Worm (Caenorhabditis elegans): ENCODE results near the gene nhr-136.
A peak's percentile ranks its signal among the peaks of the same experiment; 100 is the strongest.
"Not testable (repeated sequence)": the region's sequence is repeated elsewhere in the genome, so short reads cannot be mapped to it uniquely, and the experiment has no call there.

nhr-136 gene

ce11 chrV:12117567-12118053 lies 10.7 kb downstream of the nhr-136 start, which contains the start of gene C13C4.8:
Gene C13C4.8, plus strand, starts transcription at chrV:12118003.
- TF ChIP-seq dve-1 (tag; optimal IDR thresholded peaks at IDR 0.05; ENCODE audit: insufficient read depth) = no peak
- no peak for TF ChIP-seq pha-4 (GFP tag; IDR thresholded peaks at IDR 0.05)
- TF ChIP-seq pha-4 (tag; optimal IDR thresholded peaks at IDR 0.05) = peak; percentile 9
- peak; percentile 90 for TF ChIP-seq aha-1 (tag)
- no peak for TF ChIP-seq ces-1 (GFP tag; optimal IDR thresholded peaks at IDR 0.05)
- TF ChIP-seq nhr-28 (tag; optimal IDR thresholded peaks at IDR 0.05) = no peak

DNA sequence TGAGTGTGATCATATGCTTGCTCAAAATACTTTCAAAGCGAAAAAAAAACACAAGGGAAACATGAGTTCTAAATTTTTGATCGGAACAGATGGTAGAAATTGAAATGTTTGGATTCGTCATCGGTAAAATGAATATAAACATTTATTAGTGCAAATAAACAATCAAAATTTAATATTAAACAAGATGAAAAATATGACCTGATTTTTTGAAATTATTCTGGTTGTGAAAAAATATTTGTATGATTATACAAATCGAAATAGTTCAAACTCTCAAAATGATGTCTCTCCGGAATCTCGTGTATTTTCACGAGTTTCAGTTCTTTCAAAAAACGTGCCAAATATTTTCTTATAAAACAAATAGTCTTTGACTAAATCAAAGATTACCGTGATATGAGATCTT lies 13.4 kb downstream of the nhr-136 start, which contains the start of gene C13C4.7:
Gene C13C4.7, minus strand, starts transcription at position 101 of the 400 bp plus-strand sequence.
- TF ChIP-seq hlh-11 (tag; optimal IDR thresholded peaks at IDR 0.05) = no peak
- TF ChIP-seq lir-3 (tag; optimal IDR thresholded peaks at IDR 0.05) = no peak
- TF ChIP-seq unc-39 (tag; optimal IDR thresholded peaks at IDR 0.05) = no peak
- no peak for TF ChIP-seq rbr-2 (tag; optimal IDR thresholded peaks at IDR 0.05)
- TF ChIP-seq D1046.2 (GFP tag; IDR thresholded peaks at IDR 0.05) = no peak
- no peak for TF ChIP-seq ZK546.5 (tag; optimal IDR thresholded peaks at IDR 0.05)
- no peak for TF ChIP-seq nhr-11 (tag; optimal IDR thresholded peaks at IDR 0.05)

ce11 chrV:12121274-12121673 lies 14.3 kb downstream of the nhr-136 start, which contains the start of gene C13C4.6:
Gene C13C4.6, plus strand, starts transcription at chrV:12121574.
- TF ChIP-seq D1046.2 (GFP tag; IDR thresholded peaks at IDR 0.05) (no peak), lin-29 (GFP tag; IDR thresholded peaks at IDR 0.05) (no peak), unc-130 (GFP tag; optimal IDR thresholded peaks at IDR 0.05) (no peak), ceh-32 (tag; optimal IDR thresholded peaks at IDR 0.05; ENCODE audit: poor library complexity) (no peak), daf-16 (GFP tag; optimal IDR thresholded peaks at IDR 0.05) (no peak), daf-16 (tag; optimal IDR thresholded peaks at IDR 0.05) (no peak), ZK546.5 (tag; optimal IDR thresholded peaks at IDR 0.05) (no peak), zfp-2 (tag; optimal IDR thresholded peaks at IDR 0.05) (no peak), F44E2.7 (GFP tag; IDR thresholded peaks at IDR 0.05) (no peak), gei-8 (GFP tag; optimal IDR thresholded peaks at IDR 0.05) (no peak), madf-5 (GFP tag; IDR thresholded peaks at IDR 0.05) (no peak), Y5F2A.4 (GFP tag; optimal IDR thresholded peaks at IDR 0.05) (no peak), fkh-10 (GFP tag; optimal IDR thresholded peaks at IDR 0.05) (no peak), dmd-9 (GFP tag; IDR thresholded peaks at IDR 0.05) (no peak), aha-1 (tag) (no peak), R02D3.7 (tag; optimal IDR thresholded peaks at IDR 0.05) (no peak), dmd-8 (GFP tag; IDR thresholded peaks at IDR 0.05) (no peak), Y105C5A.15 (GFP tag; IDR thresholded peaks at IDR 0.05) (no peak), ceh-62 (tag; optimal IDR thresholded peaks at IDR 0.05) (no peak)

DNA sequence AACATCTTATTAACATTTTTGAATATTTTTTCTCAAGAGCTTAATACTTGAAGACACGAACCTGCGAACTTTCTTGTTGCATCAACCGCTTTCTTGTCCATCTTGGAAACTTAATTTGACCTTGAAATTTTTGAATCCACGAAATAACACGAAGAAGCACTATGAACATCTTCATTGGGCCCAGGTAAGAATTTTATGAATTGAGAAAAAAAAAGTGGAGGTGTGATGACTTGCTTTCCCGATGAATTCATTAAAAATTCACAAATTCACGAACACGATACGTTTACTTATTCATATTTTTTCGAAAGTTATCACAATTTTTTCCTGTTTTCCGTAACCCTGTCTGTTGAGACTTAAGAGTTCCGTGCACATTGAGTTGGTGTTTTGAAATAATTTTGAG lies 23.7 kb downstream of the nhr-136 start, which contains the start of gene C27A7.6:
Gene C27A7.6, minus strand, starts transcription at position 101 of the 400 bp plus-strand sequence.
- not testable (repeated sequence) for TF ChIP-seq zip-2 (tag; optimal IDR thresholded peaks at IDR 0.05); attf-4 (tag; optimal IDR thresholded peaks at IDR 0.05); hmg-1.1 (GFP tag; IDR thresholded peaks at IDR 0.05)

DNA sequence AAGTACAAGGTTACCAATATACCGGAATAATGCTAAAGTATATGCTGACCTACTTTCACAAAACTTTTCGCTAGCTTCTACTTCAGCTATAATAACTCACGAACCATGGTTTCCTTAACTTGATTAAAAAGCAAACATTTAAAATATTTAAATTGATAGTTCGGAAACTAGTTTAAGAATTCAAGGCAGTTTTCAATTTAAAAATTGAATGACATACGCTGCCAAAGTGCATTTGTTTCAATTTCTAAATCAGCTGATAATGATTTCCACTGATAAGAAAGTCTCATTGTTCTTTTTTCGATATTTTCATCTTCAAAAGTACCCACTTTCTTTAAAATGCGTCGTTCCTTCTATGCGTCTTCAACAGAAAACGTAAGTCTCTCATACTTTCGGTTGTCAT lies 24.2 kb downstream of the nhr-136 start, which contains the start of gene enpp-1:
Gene enpp-1, plus strand, starts transcription at position 301 of the 400 bp plus-strand sequence.
- peak in 1 of 2 experiments; percentile 23 for TF ChIP-seq unc-62 (GFP tag; optimal IDR thresholded peaks at IDR 0.05 in 1 of 2)
- not testable (repeated sequence) for TF ChIP-seq unc-62 (tag; optimal IDR thresholded peaks at IDR 0.05)

DNA sequence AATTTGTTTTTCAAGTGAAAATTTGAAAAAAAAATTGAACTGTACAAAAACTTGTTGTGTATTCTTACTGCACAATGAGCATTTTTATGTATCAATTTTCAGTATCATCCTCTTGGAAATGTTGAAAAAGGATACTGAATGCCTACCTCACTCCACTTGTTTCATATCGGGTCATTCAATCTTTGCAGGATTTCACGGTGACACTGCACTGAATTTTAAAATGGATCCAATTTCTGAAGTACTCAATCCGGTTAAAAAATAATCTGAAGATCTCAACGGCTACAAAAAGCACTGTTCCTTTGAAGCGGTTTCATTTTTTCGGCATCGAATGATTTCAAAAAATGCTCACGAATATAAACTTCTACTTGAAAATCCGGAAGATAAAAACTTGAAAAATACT lies 31.0 kb downstream of the nhr-136 start:
- TF ChIP-seq hmg-1.1 (GFP tag; IDR thresholded peaks at IDR 0.05) (no peak), aly-2 (tag; optimal IDR thresholded peaks at IDR 0.05) (no peak), aha-1 (tag) (peak; percentile 93)
